Fruit fly (Drosophila melanogaster) whole organism, pupa: ENCODE results near the gene MtnC.

Experiments used
- CG10348 ChIP-seq: fragments of 200-800 bp; sonication (Bioruptor generic); IDR thresholded peaks from 2 replicates; pipeline ENCODE4 v1.3.6; 2022; ENCODE audit warnings: missing biosample characterization, missing genetic modification characterization
- CG12605 ChIP-seq: fragments of 200-800 bp; sonication (Bioruptor generic); IDR thresholded peaks from 2 replicates; pipeline ENCODE4 v1.3.6; 2022; ENCODE audit warnings: missing biosample characterization, missing genetic modification characterization
- CG13204 ChIP-seq: fragments of 200-800 bp; sonication (Bioruptor generic); optimal IDR thresholded peaks from 2 replicates; lab custom pipeline; 2018; ENCODE audit warnings: missing biosample characterization, mild to moderate bottlenecking, missing genetic modification characterization, moderate library complexity
- CG14655 ChIP-seq: fragments of 200-800 bp; sonication (Bioruptor generic); optimal IDR thresholded peaks from 3 replicates; lab custom pipeline; 2017; ENCODE audit warnings: mild to moderate bottlenecking, missing biosample characterization, missing genetic modification reagents, missing genetic modification characterization
- CG15710 ChIP-seq: fragments of 200-800 bp; sonication (Bioruptor generic); optimal IDR thresholded peaks from 2 replicates; lab custom pipeline; 2018; ENCODE audit warnings: missing biosample characterization, mild to moderate bottlenecking, missing genetic modification characterization, moderate library complexity
- CG17806 ChIP-seq: fragments of 200-800 bp; sonication (Bioruptor generic); optimal IDR thresholded peaks from 2 replicates; lab custom pipeline; 2018; ENCODE audit warnings: missing biosample characterization, mild to moderate bottlenecking, missing genetic modification characterization, moderate library complexity
- CG32121 ChIP-seq: fragments of 200-800 bp; sonication (Bioruptor generic); IDR thresholded peaks from 2 replicates; pipeline ENCODE4 v1.3.6; 2022; ENCODE audit warnings: missing biosample characterization, missing genetic modification characterization
- CG34367 ChIP-seq: fragments of 200-800 bp; sonication (Bioruptor generic); optimal IDR thresholded peaks from 2 replicates; lab custom pipeline; 2018; ENCODE audit warnings: missing biosample characterization, mild to moderate bottlenecking, missing genetic modification characterization
- CG4496 ChIP-seq: fragments of 200-800 bp; sonication (Bioruptor generic); IDR thresholded peaks from 3 replicates; pipeline ENCODE4 v1.3.6; 2022; ENCODE audit warnings: missing biosample characterization, missing genetic modification characterization
- CG8159 ChIP-seq: fragments of 200-800 bp; sonication (Bioruptor generic); optimal IDR thresholded peaks from 3 replicates; lab custom pipeline; 2018; ENCODE audit warnings: missing biosample characterization, mild to moderate bottlenecking, missing genetic modification characterization, moderate library complexity
- CG8301 ChIP-seq: fragments of 200-800 bp; sonication (Bioruptor generic); optimal IDR thresholded peaks from 2 replicates; lab custom pipeline; 2018; ENCODE audit warnings: missing biosample characterization, mild to moderate bottlenecking, missing genetic modification characterization
- CG9948 ChIP-seq: fragments of 200-800 bp; sonication (Bioruptor generic); optimal IDR thresholded peaks from 2 replicates; lab custom pipeline; 2018; ENCODE audit warnings: missing biosample characterization, mild to moderate bottlenecking, missing genetic modification characterization, moderate library complexity
- D1 ChIP-seq: fragments of 200-800 bp; sonication (Bioruptor generic); optimal IDR thresholded peaks from 2 replicates; lab custom pipeline; 2018; ENCODE audit warnings: missing biosample characterization, mild to moderate bottlenecking, missing genetic modification characterization, moderate library complexity
- EcR ChIP-seq: fragments of 200-800 bp; sonication (Bioruptor generic); optimal IDR thresholded peaks from 3 replicates; lab custom pipeline; 2019; ENCODE audit warnings: missing biosample characterization, missing genetic modification characterization, mild to moderate bottlenecking, moderate library complexity, missing genetic modification reagents
- Ets98B ChIP-seq: fragments of 200-800 bp; sonication (Bioruptor generic); IDR thresholded peaks from 2 replicates; pipeline ENCODE4 v1.3.6; 2022; ENCODE audit warnings: missing biosample characterization, missing genetic modification characterization
- Pif1A ChIP-seq: fragments of 200-800 bp; sonication (Bioruptor generic); optimal IDR thresholded peaks from 3 replicates; lab custom pipeline; 2016; ENCODE audit warnings: missing biosample characterization, missing genetic modification characterization
- Pif1B ChIP-seq: fragments of 200-800 bp; sonication (Bioruptor generic); optimal IDR thresholded peaks from 3 replicates; lab custom pipeline; 2016; ENCODE audit warnings: missing biosample characterization, missing genetic modification characterization
- Snoo ChIP-seq: fragments of 200-800 bp; sonication (Bioruptor generic); optimal IDR thresholded peaks from 3 replicates; lab custom pipeline; 2017; ENCODE audit warnings: missing biosample characterization, mild to moderate bottlenecking, missing genetic modification characterization, inconsistent platforms
- fd96Ca ChIP-seq: fragments of 200-800 bp; sonication (Bioruptor generic); IDR thresholded peaks from 3 replicates; pipeline ENCODE4 v1.3.6; 2022; ENCODE audit warnings: missing biosample characterization, missing genetic modification characterization
- gl ChIP-seq: fragments of 200-800 bp; sonication (Bioruptor generic); optimal IDR thresholded peaks from 2 replicates; lab custom pipeline; 2018; ENCODE audit warnings: missing biosample characterization, mild to moderate bottlenecking, missing genetic modification characterization
- rn ChIP-seq: fragments of 200-800 bp; sonication (Bioruptor generic); IDR thresholded peaks from 2 replicates; pipeline ENCODE4 v1.3.6; 2022; ENCODE audit warnings: missing biosample characterization, missing genetic modification characterization

The MtnC gene

DNA sequence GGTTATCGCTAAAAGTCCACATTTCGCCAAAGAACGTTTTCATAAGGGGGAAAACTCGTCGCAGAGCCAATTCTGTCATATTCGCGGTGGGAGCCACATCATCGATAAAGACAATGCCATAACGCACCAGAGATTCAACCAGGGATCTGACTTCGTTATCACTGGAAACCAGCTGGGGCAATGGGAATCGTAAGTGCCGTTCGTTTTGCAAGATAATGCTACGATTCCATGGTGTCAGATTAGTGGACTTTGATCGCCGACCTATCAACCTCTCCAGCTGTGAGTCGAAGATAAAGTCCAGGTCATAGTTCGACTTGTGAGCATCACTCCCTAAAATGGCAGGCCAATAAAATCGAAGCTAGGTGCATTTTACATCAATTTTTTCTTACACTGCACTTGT lies 47.1 kb downstream of the MtnC start:
- TF ChIP-seq rn (no peak), gl (no peak), fd96Ca (GFP tag; lab: Robert Waterston, UW) (no peak), CG32121 (no peak), Pif1A (GFP tag; lab: Kevin White, UChicago) (no peak), CG10348 (no peak), Pif1B (no peak), CG14655 (GFP tag; lab: Kevin White, UChicago) (no peak), CG13204 (GFP tag; lab: Kevin White, UChicago) (no peak), CG34367 (no peak), Snoo (tag; lab: Kevin White, UChicago) (no peak), Ets98B (GFP tag; lab: Robert Waterston, UW) (no peak), CG8301 (tag; lab: Kevin White, UChicago) (no peak), CG4496 (GFP tag; lab: Robert Waterston, UW) (no peak), CG8159 (tag; lab: Kevin White, UChicago) (no peak), EcR (no peak), CG15710 (tag; lab: Kevin White, UChicago) (no peak), CG9948 (tag; lab: Kevin White, UChicago) (no peak), D1 (tag; lab: Kevin White, UChicago) (no peak), CG12605 (GFP tag; lab: Robert Waterston, UW) (no peak)

DNA sequence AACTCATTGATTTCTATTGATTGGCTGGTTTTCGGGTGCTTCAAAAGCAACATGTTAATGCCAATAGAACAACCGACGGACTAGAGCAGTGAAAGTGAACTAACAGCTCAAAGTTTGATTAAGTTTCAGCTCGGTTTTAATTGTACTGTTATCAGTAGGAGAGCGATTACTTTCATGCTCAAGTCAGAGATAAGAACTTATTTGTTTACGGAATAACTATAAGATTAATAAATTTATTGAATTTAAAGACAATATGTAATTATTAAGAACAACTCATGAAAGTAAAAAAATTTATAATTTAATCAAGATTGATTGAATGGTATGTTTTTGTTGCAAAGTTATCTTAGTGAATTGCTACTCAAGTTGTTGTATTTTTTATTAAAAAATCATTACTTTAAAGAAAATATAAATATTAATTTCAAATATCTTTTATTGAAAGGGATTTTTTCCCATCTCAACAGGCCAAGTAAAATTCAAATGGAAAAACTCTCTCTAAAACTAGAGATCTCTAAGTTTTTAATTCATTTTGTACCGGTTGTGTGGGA lies 47.7 kb downstream of the MtnC start, which contains the start of the genes Tmlh and eIF3g2:
TSS of gene Tmlh (minus strand) at position 101 of the 545 bp plus-strand sequence.
TSS of gene eIF3g2 (plus strand) at position 495 of the 545 bp plus-strand sequence.
- TF ChIP-seq Ets98B (GFP tag; lab: Robert Waterston, UW) = no peak
- no peak for TF ChIP-seq CG17806 (tag; lab: Kevin White, UChicago)
- no peak for TF ChIP-seq fd96Ca (GFP tag; lab: Robert Waterston, UW)
- no peak for TF ChIP-seq gl
- TF ChIP-seq CG34367 = no peak
- no peak for TF ChIP-seq Pif1A (GFP tag; lab: Kevin White, UChicago)
- no peak for TF ChIP-seq Snoo (tag; lab: Kevin White, UChicago)
- no peak for TF ChIP-seq CG8159 (tag; lab: Kevin White, UChicago)
- no peak for TF ChIP-seq CG32121
- TF ChIP-seq CG4496 (GFP tag; lab: Robert Waterston, UW) = no peak
- no peak for TF ChIP-seq CG15710 (tag; lab: Kevin White, UChicago)
- TF ChIP-seq CG8301 (tag; lab: Kevin White, UChicago) = no peak
